Worm (Caenorhabditis elegans): ENCODE data around the gene ser-1.

The ser-1 gene

DNA sequence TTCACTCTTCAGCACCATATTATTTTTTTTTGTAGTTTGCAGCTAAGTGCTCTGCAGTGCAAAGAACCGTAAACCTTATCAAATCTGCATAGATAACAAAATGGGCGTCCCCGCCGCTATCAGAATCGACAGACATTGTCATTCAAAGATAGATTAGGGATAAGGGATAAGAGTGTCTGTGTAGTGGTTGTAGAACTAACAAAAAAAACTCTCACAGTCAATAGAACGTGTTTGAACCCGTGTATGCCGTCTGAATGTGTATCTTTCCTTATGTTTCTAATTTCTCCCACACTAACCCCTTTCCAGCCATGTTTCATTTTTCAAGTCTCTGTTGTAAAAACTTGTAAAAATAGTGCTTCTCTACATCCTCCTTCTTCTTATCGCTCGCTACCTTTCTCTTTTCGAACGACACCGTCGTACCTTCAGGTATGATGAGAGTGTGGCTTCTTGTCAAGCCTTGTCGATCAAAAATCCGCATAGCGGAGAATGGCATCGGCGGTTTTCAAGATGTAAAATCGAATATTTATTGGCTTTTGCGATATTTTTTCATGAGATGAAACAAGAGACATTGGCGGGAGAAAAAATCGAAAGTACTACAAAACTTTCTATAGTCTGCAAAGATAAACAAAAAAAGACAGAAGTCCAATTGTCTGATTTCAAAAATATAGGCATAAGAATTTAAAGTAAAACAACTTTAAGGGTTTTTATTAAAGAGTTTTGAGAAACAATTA is 45.7 kb downstream of the ser-1 start:
- TF ChIP-seq ceh-13 (GFP tag; optimal IDR thresholded peaks at IDR 0.05) (no peak), B0310.2 (tag; optimal IDR thresholded peaks at IDR 0.05) (no peak), ama-1 (optimal IDR thresholded peaks at IDR 0.05) (no peak), flt-1 (GFP tag; IDR thresholded peaks at IDR 0.05) (no peak), tbx-37 (GFP tag; conservative IDR thresholded peaks at IDR 0.05) (no peak), hnd-1 (tag; optimal IDR thresholded peaks at IDR 0.05) (no peak), ceh-36 (tag; optimal IDR thresholded peaks at IDR 0.05) (no peak), tra-4 (tag; optimal IDR thresholded peaks at IDR 0.05) (no peak), sea-1 (GFP tag; conservative IDR thresholded peaks at IDR 0.05) (no peak), hmbx-1 (tag; optimal IDR thresholded peaks at IDR 0.05) (no peak), hmg-4 (GFP tag; optimal IDR thresholded peaks at IDR 0.05) (no peak), F13C5.2 (tag; optimal IDR thresholded peaks at IDR 0.05) (no peak), aly-1 (tag; optimal IDR thresholded peaks at IDR 0.05) (no peak), tbx-11 (GFP tag; IDR thresholded peaks at IDR 0.05) (no peak), scrt-1 (GFP tag; IDR thresholded peaks at IDR 0.05) (no peak), pes-1 (GFP tag; IDR thresholded peaks at IDR 0.05) (no peak), ets-7 (tag; optimal IDR thresholded peaks at IDR 0.05) (no peak)

DNA sequence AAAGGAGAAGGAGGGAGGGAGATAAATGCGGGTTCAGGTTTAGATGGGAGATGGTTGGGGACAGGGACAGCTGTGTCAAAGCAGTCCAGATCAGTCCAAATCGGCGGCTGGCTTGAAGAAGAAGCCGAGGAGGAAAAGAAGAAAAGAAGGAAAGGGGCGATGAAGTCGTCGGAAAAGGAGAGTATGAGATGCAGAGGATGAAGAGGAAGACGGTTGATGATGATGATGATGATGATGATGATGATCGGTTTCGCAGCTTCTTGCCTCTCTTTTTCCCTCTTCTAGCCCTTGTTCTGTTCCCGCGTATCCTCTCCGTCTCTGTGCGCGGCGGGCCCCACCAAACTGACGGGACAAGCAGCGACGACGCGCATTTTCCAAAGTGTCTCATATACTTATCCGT is 47.3 kb downstream of the ser-1 start:
- TF ChIP-seq ama-1 (optimal IDR thresholded peaks at IDR 0.05) (no peak), aly-1 (tag; optimal IDR thresholded peaks at IDR 0.05) (no peak), flt-1 (GFP tag; IDR thresholded peaks at IDR 0.05) (no peak), hmbx-1 (tag; optimal IDR thresholded peaks at IDR 0.05) (no peak), hmg-4 (GFP tag; optimal IDR thresholded peaks at IDR 0.05) (no peak), sea-1 (GFP tag; conservative IDR thresholded peaks at IDR 0.05) (no peak)

DNA sequence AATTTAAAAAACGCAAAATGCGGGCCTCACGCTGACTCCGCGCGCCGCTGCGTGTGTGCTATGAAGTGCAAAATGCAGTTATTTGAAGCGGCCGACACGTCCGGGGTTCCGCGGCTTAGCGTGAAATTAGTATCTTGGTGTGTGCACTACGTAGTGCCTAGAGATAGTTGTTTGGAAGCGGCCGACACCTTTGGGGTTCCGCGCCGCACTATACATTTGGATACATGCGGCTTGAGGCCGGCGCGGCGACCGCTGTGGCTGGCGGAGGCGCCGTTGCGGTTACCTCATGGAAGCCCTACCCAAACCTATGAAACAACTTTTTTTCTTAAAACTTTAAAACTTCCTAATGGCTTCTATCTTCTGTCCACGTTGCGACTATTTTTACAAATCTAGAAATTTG is 49.6 kb downstream of the ser-1 start:
- TF ChIP-seq sea-1 (GFP tag; conservative IDR thresholded peaks at IDR 0.05) (no peak), flt-1 (GFP tag; IDR thresholded peaks at IDR 0.05) (no peak), tra-4 (tag; optimal IDR thresholded peaks at IDR 0.05) (no peak), ceh-13 (GFP tag; optimal IDR thresholded peaks at IDR 0.05) (no peak), tbx-11 (GFP tag; IDR thresholded peaks at IDR 0.05) (no peak), hmg-4 (GFP tag; optimal IDR thresholded peaks at IDR 0.05) (no peak), aly-1 (tag; optimal IDR thresholded peaks at IDR 0.05) (no peak), tbx-37 (GFP tag; conservative IDR thresholded peaks at IDR 0.05) (no peak), scrt-1 (GFP tag; IDR thresholded peaks at IDR 0.05) (no peak), pes-1 (GFP tag; IDR thresholded peaks at IDR 0.05) (no peak), F13C5.2 (tag; optimal IDR thresholded peaks at IDR 0.05) (no peak), hmbx-1 (tag; optimal IDR thresholded peaks at IDR 0.05) (no peak), B0310.2 (tag; optimal IDR thresholded peaks at IDR 0.05) (no peak), hnd-1 (tag; optimal IDR thresholded peaks at IDR 0.05) (no peak), ceh-36 (tag; optimal IDR thresholded peaks at IDR 0.05) (no peak), ama-1 (optimal IDR thresholded peaks at IDR 0.05) (no peak)

DNA sequence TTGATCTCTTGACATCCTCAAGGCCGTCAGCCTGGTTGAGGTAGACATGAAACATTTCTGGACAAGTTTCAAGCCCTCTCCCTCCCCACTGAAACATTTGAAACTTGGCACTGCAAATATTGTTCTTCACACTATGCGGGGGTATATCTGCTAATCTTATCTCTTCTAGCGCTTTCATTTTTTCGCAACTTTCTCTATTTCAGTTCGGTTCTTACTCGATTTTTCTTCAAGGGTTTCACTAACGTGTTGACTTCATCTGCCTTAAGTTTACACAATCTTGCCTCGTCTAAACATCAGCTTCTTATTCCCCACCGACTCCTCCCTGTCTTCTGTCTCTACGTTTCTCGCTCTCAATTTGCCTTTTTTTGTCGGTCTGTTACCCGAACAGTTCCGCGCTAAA is 50.2 kb downstream of the ser-1 start:
- TF ChIP-seq tbx-11 (GFP tag; IDR thresholded peaks at IDR 0.05) (no peak), hmbx-1 (tag; optimal IDR thresholded peaks at IDR 0.05) (no peak), F13C5.2 (tag; optimal IDR thresholded peaks at IDR 0.05) (no peak), ceh-13 (GFP tag; optimal IDR thresholded peaks at IDR 0.05) (no peak), hmg-4 (GFP tag; optimal IDR thresholded peaks at IDR 0.05) (no peak), scrt-1 (GFP tag; IDR thresholded peaks at IDR 0.05) (no peak), pes-1 (GFP tag; IDR thresholded peaks at IDR 0.05) (no peak), ets-7 (tag; optimal IDR thresholded peaks at IDR 0.05) (no peak), tbx-37 (GFP tag; conservative IDR thresholded peaks at IDR 0.05) (no peak), flt-1 (GFP tag; IDR thresholded peaks at IDR 0.05) (no peak), sea-1 (GFP tag; conservative IDR thresholded peaks at IDR 0.05) (no peak), hnd-1 (tag; optimal IDR thresholded peaks at IDR 0.05) (no peak), aly-1 (tag; optimal IDR thresholded peaks at IDR 0.05) (no peak), B0310.2 (tag; optimal IDR thresholded peaks at IDR 0.05) (no peak), tra-4 (tag; optimal IDR thresholded peaks at IDR 0.05) (no peak), ceh-36 (tag; optimal IDR thresholded peaks at IDR 0.05) (no peak)

DNA sequence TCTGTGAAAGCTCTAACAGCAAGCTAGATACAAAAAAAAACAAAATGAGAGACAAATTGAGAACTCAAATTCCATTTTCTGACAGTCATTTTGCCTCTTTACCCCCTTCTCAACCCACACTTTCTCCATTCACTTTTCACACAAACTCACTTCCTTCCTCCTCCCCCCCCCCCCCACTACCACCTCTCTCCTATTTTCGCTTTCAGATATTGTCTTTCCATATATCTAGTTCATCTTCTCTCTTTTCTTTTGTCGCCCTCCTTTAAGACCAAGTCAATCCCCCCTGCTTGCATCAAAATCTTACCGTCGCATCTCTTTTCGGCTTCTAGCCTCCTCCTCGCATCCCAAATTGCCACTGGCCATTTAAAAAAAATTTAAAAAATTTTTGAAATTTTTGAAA is 52.3 kb downstream of the ser-1 start:
- TF ChIP-seq pes-1 (GFP tag; IDR thresholded peaks at IDR 0.05) = no peak

DNA sequence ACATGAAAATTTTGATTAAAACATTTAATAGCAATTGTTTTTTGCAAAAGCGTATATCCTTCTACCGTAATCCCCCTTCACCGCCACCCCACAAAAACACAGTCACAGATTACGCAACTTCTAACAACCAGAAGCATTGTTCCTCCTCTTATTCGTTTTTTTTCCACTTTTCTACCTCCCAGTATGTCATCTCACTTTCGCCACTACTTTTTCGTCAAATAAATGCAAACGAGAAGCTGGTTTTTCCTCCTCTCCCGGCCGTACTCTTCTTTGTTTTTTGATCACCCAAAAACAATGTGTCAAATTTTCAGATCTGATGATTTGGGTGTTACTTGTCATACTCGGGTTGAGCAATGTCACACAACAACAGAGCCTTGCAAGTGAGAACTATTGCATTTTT is 53.5 kb downstream of the ser-1 start, which contains the start of gene C06G1.1:
TSS of gene C06G1.1 (plus strand) at position 301 of the 400 bp plus-strand sequence.
- TF ChIP-seq tra-4 (tag; optimal IDR thresholded peaks at IDR 0.05) = no peak
- TF ChIP-seq pes-1 (GFP tag; IDR thresholded peaks at IDR 0.05) = no peak
- TF ChIP-seq aly-1 (tag; optimal IDR thresholded peaks at IDR 0.05) = no peak
- no peak for TF ChIP-seq ets-7 (tag; optimal IDR thresholded peaks at IDR 0.05)
- no peak for TF ChIP-seq flt-1 (GFP tag; IDR thresholded peaks at IDR 0.05)
- no peak for TF ChIP-seq hmbx-1 (tag; optimal IDR thresholded peaks at IDR 0.05)
- no peak for TF ChIP-seq ama-1 (optimal IDR thresholded peaks at IDR 0.05)
- no peak for TF ChIP-seq tbx-11 (GFP tag; IDR thresholded peaks at IDR 0.05)
- TF ChIP-seq B0310.2 (tag; optimal IDR thresholded peaks at IDR 0.05) = no peak
- TF ChIP-seq F13C5.2 (tag; optimal IDR thresholded peaks at IDR 0.05) = no peak
- no peak for TF ChIP-seq hmg-4 (GFP tag; optimal IDR thresholded peaks at IDR 0.05)
- no peak for TF ChIP-seq hnd-1 (tag; optimal IDR thresholded peaks at IDR 0.05)
- no peak for TF ChIP-seq sea-1 (GFP tag; conservative IDR thresholded peaks at IDR 0.05)
- TF ChIP-seq ceh-36 (tag; optimal IDR thresholded peaks at IDR 0.05) = no peak
- TF ChIP-seq ceh-13 (GFP tag; optimal IDR thresholded peaks at IDR 0.05) = no peak
- TF ChIP-seq scrt-1 (GFP tag; IDR thresholded peaks at IDR 0.05) = no peak
- no peak for TF ChIP-seq tbx-37 (GFP tag; conservative IDR thresholded peaks at IDR 0.05)

DNA sequence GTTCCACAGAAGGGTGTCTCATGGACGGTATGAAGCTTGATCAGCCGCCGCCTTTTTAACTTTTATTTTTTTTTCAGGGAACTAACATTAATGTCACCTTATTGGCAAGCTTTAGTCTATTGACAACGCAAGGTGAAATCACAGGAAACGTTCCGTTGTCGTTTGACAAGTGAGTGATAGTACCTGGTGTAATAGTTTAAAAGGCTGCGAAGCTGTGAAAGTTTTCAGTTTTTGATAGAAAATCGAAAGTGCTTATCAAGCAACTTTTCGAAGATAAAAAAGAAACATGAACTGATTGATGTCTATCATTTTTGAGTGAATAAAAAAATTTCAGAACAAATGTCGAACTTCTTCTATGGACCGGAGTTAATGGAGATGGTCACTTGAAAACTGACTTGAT is 54.6 kb downstream of the ser-1 start:
- no peak for TF ChIP-seq ceh-13 (GFP tag; optimal IDR thresholded peaks at IDR 0.05)
- no peak for TF ChIP-seq scrt-1 (GFP tag; IDR thresholded peaks at IDR 0.05)
- no peak for TF ChIP-seq pes-1 (GFP tag; IDR thresholded peaks at IDR 0.05)
